Fruit fly (Drosophila melanogaster) whole organism, embryonic: ENCODE data around the gene Sec24CD.

Source experiments
- Adf1 ChIP-seq: fragments of 200-800 bp; sonication (Bioruptor generic); IDR thresholded peaks from 2 replicates; pipeline ENCODE4 v1.3.6; 2022; ENCODE audit warnings: missing biosample characterization, missing genetic modification characterization
- CG10267 ChIP-seq: fragments of 200-800 bp; sonication (Bioruptor generic); optimal IDR thresholded peaks from 2 replicates; lab custom pipeline; 2018; ENCODE audit warnings: missing biosample characterization, mild to moderate bottlenecking, missing genetic modification characterization, moderate library complexity
- CG11696 ChIP-seq: fragments of 200-800 bp; sonication (Bioruptor generic); IDR thresholded peaks from 2 replicates; pipeline ENCODE4 v1.3.6; 2022; ENCODE audit warnings: missing biosample characterization, missing genetic modification characterization
- CG12391 ChIP-seq: fragments of 200-800 bp; sonication (Bioruptor generic); optimal IDR thresholded peaks from 3 replicates; lab custom pipeline; 2018; ENCODE audit warnings: missing biosample characterization, mild to moderate bottlenecking, missing genetic modification characterization, moderate library complexity
- CG13287 ChIP-seq: fragments of 200-800 bp; sonication (Bioruptor generic); IDR thresholded peaks from 2 replicates; pipeline ENCODE4 v1.3.6; 2022; ENCODE audit warnings: missing biosample characterization, missing genetic modification characterization; ENCODE audit not compliant: partially characterized antibody
- CG14710 ChIP-seq: fragments of 200-800 bp; sonication (Bioruptor generic); optimal IDR thresholded peaks from 3 replicates; lab custom pipeline; 2019; ENCODE audit warnings: missing biosample characterization, mild to moderate bottlenecking, missing genetic modification characterization, moderate library complexity
- CG17568 ChIP-seq: fragments of 200-800 bp; sonication (Bioruptor generic); optimal IDR thresholded peaks from 2 replicates; lab custom pipeline; 2018; ENCODE audit warnings: missing biosample characterization, mild to moderate bottlenecking, missing genetic modification characterization, moderate library complexity
- CG17829 ChIP-seq: fragments of 200-800 bp; optimal IDR thresholded peaks from 2 replicates; lab custom pipeline; 2019; ENCODE audit warnings: missing biosample characterization, mild to moderate bottlenecking, missing genetic modification characterization, moderate library complexity
- CG33557 ChIP-seq: fragments of 200-800 bp; sonication (Bioruptor generic); optimal IDR thresholded peaks from 2 replicates; lab custom pipeline; 2019; ENCODE audit warnings: missing biosample characterization, mild to moderate bottlenecking, missing genetic modification characterization, moderate library complexity
- CG34224 ChIP-seq: fragments of 200-800 bp; sonication (Bioruptor generic); IDR thresholded peaks from 3 replicates; pipeline ENCODE4 v1.3.6; 2022; ENCODE audit warnings: missing biosample characterization, missing genetic modification characterization; ENCODE audit not compliant: partially characterized antibody
- CG34376 ChIP-seq: fragments of 200-800 bp; sonication (Bioruptor generic); optimal IDR thresholded peaks from 2 replicates; lab custom pipeline; 2018; ENCODE audit warnings: missing biosample characterization, mild to moderate bottlenecking, missing genetic modification characterization
- CG4617 ChIP-seq: fragments of 200-800 bp; sonication (Bioruptor generic); optimal IDR thresholded peaks from 3 replicates; lab custom pipeline; 2016; ENCODE audit warnings: missing biosample characterization, missing genetic modification characterization, borderline replicate concordance
- CG6791 ChIP-seq: fragments of 200-800 bp; sonication (Bioruptor generic); IDR thresholded peaks from 3 replicates; pipeline ENCODE4 v1.3.6; 2022; ENCODE audit warnings: missing biosample characterization, missing genetic modification characterization; ENCODE audit not compliant: partially characterized antibody
- CG9876 ChIP-seq: fragments of 200-800 bp; sonication (Bioruptor generic); optimal IDR thresholded peaks from 2 replicates; lab custom pipeline; 2016; ENCODE audit warnings: missing biosample characterization, missing genetic modification characterization
- Dll ChIP-seq: fragments of 200-800 bp; sonication (Bioruptor generic); IDR thresholded peaks from 4 replicates; pipeline ENCODE4 v1.3.6; 2022; ENCODE audit warnings: missing biosample characterization, missing genetic modification characterization; ENCODE audit not compliant: partially characterized antibody
- E2f2 ChIP-seq: fragments of 200-800 bp; sonication (Bioruptor generic); IDR thresholded peaks from 2 replicates; pipeline ENCODE4 v1.3.6; 2022; ENCODE audit warnings: missing biosample characterization, missing genetic modification characterization
- Fer2 ChIP-seq: fragments of 200-800 bp; sonication (Bioruptor generic); optimal IDR thresholded peaks from 2 replicates; lab custom pipeline; 2018; ENCODE audit warnings: missing biosample characterization, mild to moderate bottlenecking, missing genetic modification characterization, moderate library complexity
- Hand ChIP-seq: fragments of 200-800 bp; sonication (Bioruptor generic); optimal IDR thresholded peaks from 2 replicates; lab custom pipeline; 2017; ENCODE audit warnings: mild to moderate bottlenecking, missing biosample characterization, missing genetic modification reagents, missing genetic modification characterization
- Hey ChIP-seq: fragments of 200-800 bp; sonication (Bioruptor generic); optimal IDR thresholded peaks from 3 replicates; lab custom pipeline; 2018; ENCODE audit warnings: missing biosample characterization, mild to moderate bottlenecking, missing genetic modification characterization
- MBD-R2 ChIP-seq: fragments of 200-800 bp; sonication (Bioruptor generic); IDR thresholded peaks from 2 replicates; pipeline ENCODE4 v1.3.6; 2022; ENCODE audit warnings: missing biosample characterization, missing genetic modification characterization
- MESR4 ChIP-seq: fragments of 200-800 bp; sonication (Bioruptor generic); optimal IDR thresholded peaks from 2 replicates; lab custom pipeline; 2018; ENCODE audit warnings: missing biosample characterization, mild to moderate bottlenecking, missing genetic modification characterization, moderate library complexity
- Max ChIP-seq: fragments of 200-800 bp; sonication (Bioruptor generic); optimal IDR thresholded peaks from 2 replicates; lab custom pipeline; 2016; ENCODE audit warnings: missing biosample characterization, mild to moderate bottlenecking, missing genetic modification characterization
- Med ChIP-seq: fragments of 200-800 bp; sonication (Bioruptor generic); peaks from one replicate; lab custom pipeline; 2016; ENCODE audit warnings: missing biosample characterization, missing genetic modification characterization, mild to moderate bottlenecking, inconsistent platforms, moderate library complexity
- NfI ChIP-seq: fragments of 200-800 bp; sonication (Bioruptor generic); optimal IDR thresholded peaks from 3 replicates; lab custom pipeline; 2018; ENCODE audit warnings: missing biosample characterization, mild to moderate bottlenecking, missing genetic modification characterization, moderate library complexity
- Sry-δ ChIP-seq: fragments of 200-800 bp; sonication (Bioruptor generic); optimal IDR thresholded peaks from 2 replicates; lab custom pipeline; 2016; ENCODE audit warnings: missing biosample characterization, missing genetic modification characterization
- YL-1 ChIP-seq: fragments of 200-800 bp; sonication (Bioruptor generic); optimal IDR thresholded peaks from 3 replicates; lab custom pipeline; 2017; ENCODE audit warnings: missing biosample characterization, mild to moderate bottlenecking, missing genetic modification characterization
- abd-A ChIP-seq: fragments of 200-800 bp; sonication (Bioruptor generic); optimal IDR thresholded peaks from 3 replicates; lab custom pipeline; 2019; ENCODE audit warnings: missing biosample characterization, mild to moderate bottlenecking, missing genetic modification characterization, moderate library complexity
- caup ChIP-seq: fragments of 200-800 bp; sonication (Bioruptor generic); optimal IDR thresholded peaks from 3 replicates; lab custom pipeline; 2017; ENCODE audit warnings: missing biosample characterization, mild to moderate bottlenecking, missing genetic modification characterization, moderate library complexity; ENCODE audit not compliant: severe bottlenecking
- chinmo ChIP-seq: fragments of 200-800 bp; sonication (Bioruptor generic); IDR thresholded peaks from 4 replicates; pipeline ENCODE4 v1.3.6; 2022; ENCODE audit warnings: missing biosample characterization, missing genetic modification characterization; ENCODE audit not compliant: partially characterized antibody
- exex ChIP-seq: fragments of 200-800 bp; sonication (Bioruptor generic); optimal IDR thresholded peaks from 4 replicates; lab custom pipeline; 2018; ENCODE audit warnings: missing biosample characterization, mild to moderate bottlenecking, missing genetic modification characterization, moderate library complexity
- gro ChIP-seq: fragments of 200-800 bp; sonication (Bioruptor generic); optimal IDR thresholded peaks from 2 replicates; lab custom pipeline; 2016; ENCODE audit warnings: missing biosample characterization, missing genetic modification characterization
- gsb-n ChIP-seq: fragments of 200-800 bp; sonication (Bioruptor generic); optimal IDR thresholded peaks from 3 replicates; lab custom pipeline; 2018; ENCODE audit warnings: missing biosample characterization, mild to moderate bottlenecking, missing genetic modification characterization
- ind ChIP-seq: fragments of 200-800 bp; sonication (Bioruptor generic); optimal IDR thresholded peaks from 3 replicates; lab custom pipeline; 2016; ENCODE audit warnings: missing biosample characterization, missing genetic modification characterization
- lbe ChIP-seq: fragments of 200-800 bp; sonication (Bioruptor generic); optimal IDR thresholded peaks from 2 replicates; lab custom pipeline; 2016; ENCODE audit warnings: missing biosample characterization, mild to moderate bottlenecking, missing genetic modification characterization
- pzg ChIP-seq: fragments of 200-800 bp; sonication (Bioruptor generic); optimal IDR thresholded peaks from 3 replicates; lab custom pipeline; 2018; ENCODE audit warnings: missing biosample characterization, mild to moderate bottlenecking, missing genetic modification characterization, moderate library complexity
- sens ChIP-seq: fragments of 200-800 bp; sonication (Bioruptor generic); peaks from one replicate; lab custom pipeline; 2016; ENCODE audit warnings: missing biosample characterization, missing genetic modification characterization
- stwl ChIP-seq: fragments of 200-800 bp; sonication (Bioruptor generic); optimal IDR thresholded peaks from 3 replicates; lab custom pipeline; 2018; ENCODE audit warnings: missing biosample characterization, mild to moderate bottlenecking, missing genetic modification characterization, moderate library complexity
- sug ChIP-seq: fragments of 200-800 bp; optimal IDR thresholded peaks from 2 replicates; lab custom pipeline; 2019; ENCODE audit warnings: missing biosample characterization, mild to moderate bottlenecking, missing genetic modification characterization, moderate library complexity
- tx ChIP-seq: fragments of 200-800 bp; sonication (Bioruptor generic); optimal IDR thresholded peaks from 2 replicates; lab custom pipeline; 2016; ENCODE audit warnings: missing biosample characterization, missing genetic modification characterization
- vfl ChIP-seq: fragments of 200-800 bp; sonication (Bioruptor generic); optimal IDR thresholded peaks from 2 replicates; lab custom pipeline; 2016; ENCODE audit warnings: missing biosample characterization, missing genetic modification characterization
- zen ChIP-seq: fragments of 200-800 bp; sonication (Bioruptor generic); optimal IDR thresholded peaks from 3 replicates; lab custom pipeline; 2018; ENCODE audit warnings: missing biosample characterization, mild to moderate bottlenecking, missing genetic modification characterization, moderate library complexity

Gene Sec24CD

dm6 chr2L:2217067-2217684, 19.5 kb downstream of the Sec24CD start, which contains the start of the genes CG15386, CG42371 and mio (continued):
- TF ChIP-seq caup (GFP tag; lab: Kevin White, UChicago) (peak; percentile 9), CG12391 (tag; lab: Kevin White, UChicago) (peak; percentile 16), NfI (peak; percentile 14), sug (peak; percentile 37), vfl (no peak), YL-1 (peak; percentile 57), Fer2 (tag; lab: Kevin White, UChicago) (no peak), CG14710 (tag; lab: Kevin White, UChicago) (peak; percentile 81), Max (GFP tag; lab: Kevin White, UChicago) (peak; percentile 63)

DNA sequence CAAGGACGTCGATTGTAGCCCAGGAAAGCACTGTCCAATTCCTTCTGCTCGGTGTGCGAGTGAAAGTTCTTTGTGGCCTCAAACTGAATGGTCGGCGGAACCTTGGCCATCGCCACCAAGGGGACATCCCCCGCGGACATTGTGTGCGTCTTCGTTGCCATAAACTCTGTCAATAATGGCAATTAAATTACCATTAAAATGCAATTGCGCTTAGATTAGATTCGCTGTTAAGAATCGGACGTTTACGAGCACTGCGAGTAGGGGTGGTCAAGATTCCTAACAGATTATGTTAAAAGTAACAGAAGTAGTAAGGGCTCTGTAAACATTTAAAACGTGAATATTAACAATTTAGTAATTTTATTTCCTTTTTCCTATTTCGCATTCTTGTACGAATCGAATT, 20.6 kb downstream of the Sec24CD start, which contains the start of gene daed:
TSS of gene daed (minus strand) at position 247 of the 400 bp plus-strand sequence.
- TF ChIP-seq MESR4 (GFP tag; lab: Kevin White, UChicago) (peak; percentile 62), E2f2 (peak; percentile 25; the same call in 1 of the 2 replicates), Hey (no peak), abd-A (tag; lab: Kevin White, UChicago) (peak; percentile 58), Med (GFP tag; lab: Kevin White, UChicago) (peak; percentile 79), gro (peak; percentile 9), tx (no peak), CG34376 (GFP tag; lab: Kevin White, UChicago) (peak; percentile 2), Dll (0 out of 4 replicates have a peak, but pooled peaks have one; percentile 33), CG9876 (no peak), CG4617 (peak; percentile 29), Sry-δ (GFP tag; lab: Kevin White, UChicago) (peak; percentile 8), pzg (GFP tag; lab: Kevin White, UChicago) (peak; percentile 30), CG14710 (tag; lab: Kevin White, UChicago) (peak; percentile 67), zen (peak; percentile 99), CG13287 (GFP tag; lab: Robert Waterston, UW) (peak; percentile 22; the same call in 1 of the 2 replicates), MBD-R2 (GFP tag; lab: Robert Waterston, UW) (peak; percentile 74), gsb-n (peak; percentile 69), CG11696 (GFP tag; lab: Robert Waterston, UW) (no peak), Adf1 (GFP tag; lab: Robert Waterston, UW) (peak; percentile 22; the same call in 1 of the 2 replicates), chinmo (GFP tag; lab: Robert Waterston, UW) (0 out of 4 replicates have a peak, but pooled peaks have one; percentile 10), lbe (GFP tag; lab: Kevin White, UChicago) (peak; percentile 35), CG10267 (peak; percentile 82), CG33557 (GFP tag; lab: Kevin White, UChicago) (no peak), CG6791 (GFP tag; lab: Robert Waterston, UW) (peak; percentile 27; the same call in 1 of the 3 replicates), ind (GFP tag; lab: Kevin White, UChicago) (no peak), stwl (tag; lab: Kevin White, UChicago) (peak; percentile 42), sens (GFP tag; lab: Kevin White, UChicago) (peak; percentile 8), CG17829 (tag; lab: Kevin White, UChicago) (no peak), CG34224 (GFP tag; lab: Robert Waterston, UW) (0 out of 3 replicates have a peak, but pooled peaks have one; percentile 28), Hand (GFP tag; lab: Kevin White, UChicago) (no peak), CG17568 (GFP tag; lab: Kevin White, UChicago) (peak; percentile 84), exex (tag; lab: Kevin White, UChicago) (peak; percentile 99)
